Worm (Caenorhabditis elegans): Measurements from ENCODE around the gene best-19.

Gene best-19

ce11 chrIV:295734-296201, 12.3 kb downstream of the best-19 start:
- TF ChIP-seq cnd-1 (tag; optimal IDR thresholded peaks at IDR 0.05), result no peak
- no peak for TF ChIP-seq bed-3 (GFP tag; optimal IDR thresholded peaks at IDR 0.05)
- TF ChIP-seq flh-1 (GFP tag; optimal IDR thresholded peaks at IDR 0.05), result no peak

DNA sequence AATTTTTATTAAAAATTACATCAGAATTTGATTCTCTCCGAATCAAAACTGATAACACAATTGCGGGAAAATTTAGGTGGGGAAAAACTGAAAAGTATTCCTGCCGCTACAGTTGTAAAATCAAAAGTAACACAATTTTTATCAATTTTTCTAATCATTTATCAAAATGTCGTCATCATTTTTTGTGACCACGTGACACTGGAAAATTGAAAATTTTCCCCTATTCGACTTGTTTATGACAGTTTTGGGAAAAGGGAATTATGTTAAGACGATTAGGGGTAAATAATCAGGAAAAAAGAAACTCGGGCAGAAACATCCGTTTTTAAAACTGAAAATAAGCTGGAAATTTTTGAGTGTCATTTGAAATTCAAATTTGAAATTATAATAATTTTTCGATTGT, 13.4 kb downstream of the best-19 start:
- no peak for TF ChIP-seq mls-2 (tag; optimal IDR thresholded peaks at IDR 0.05)
- no peak for TF ChIP-seq mab-5 (tag; optimal IDR thresholded peaks at IDR 0.05)
- no peak for TF ChIP-seq drap-1 (GFP tag; optimal IDR thresholded peaks at IDR 0.05)
- TF ChIP-seq lin-32 (GFP tag; optimal IDR thresholded peaks at IDR 0.05), result no peak
- TF ChIP-seq cnd-1 (tag; optimal IDR thresholded peaks at IDR 0.05), result no peak
- TF ChIP-seq nhr-2 (tag; optimal IDR thresholded peaks at IDR 0.05), result no peak
- TF ChIP-seq pha-4 (tag; optimal IDR thresholded peaks at IDR 0.05), result no peak
- TF ChIP-seq ham-2 (GFP tag; optimal IDR thresholded peaks at IDR 0.05), result no peak

- TF ChIP-seq cnd-1 (tag; optimal IDR thresholded peaks at IDR 0.05), result no peak
- TF ChIP-seq sem-2 (GFP tag; optimal IDR thresholded peaks at IDR 0.05), result no peak
- TF ChIP-seq ceh-43 (GFP tag; optimal IDR thresholded peaks at IDR 0.05), result no peak
- TF ChIP-seq lin-13 (tag; optimal IDR thresholded peaks at IDR 0.05), result no peak
- no peak for TF ChIP-seq ceh-39 (tag; optimal IDR thresholded peaks at IDR 0.05)
- no peak for TF ChIP-seq nhr-237 (tag; optimal IDR thresholded peaks at IDR 0.05)
- no peak for TF ChIP-seq lsy-2 (tag; optimal IDR thresholded peaks at IDR 0.05)
- no peak for TF ChIP-seq unc-120 (tag; optimal IDR thresholded peaks at IDR 0.05; ENCODE audit: poor library complexity, severe bottlenecking)
- TF ChIP-seq mab-5 (tag; optimal IDR thresholded peaks at IDR 0.05), result no peak
- TF ChIP-seq snpc-4 (tag; optimal IDR thresholded peaks at IDR 0.05), result no peak
- TF ChIP-seq elt-1 (tag; optimal IDR thresholded peaks at IDR 0.05; ENCODE audit: borderline replicate concordance, insufficient read depth), result no peak
- TF ChIP-seq nhr-76 (tag; optimal IDR thresholded peaks at IDR 0.05), result no peak
Measured at ce11 chrIV:298204-298603, 14.8 kb downstream of the best-19 start, which contains the start of gene pnp-1. Gene pnp-1 (minus strand): TSS chrIV:298304.

DNA sequence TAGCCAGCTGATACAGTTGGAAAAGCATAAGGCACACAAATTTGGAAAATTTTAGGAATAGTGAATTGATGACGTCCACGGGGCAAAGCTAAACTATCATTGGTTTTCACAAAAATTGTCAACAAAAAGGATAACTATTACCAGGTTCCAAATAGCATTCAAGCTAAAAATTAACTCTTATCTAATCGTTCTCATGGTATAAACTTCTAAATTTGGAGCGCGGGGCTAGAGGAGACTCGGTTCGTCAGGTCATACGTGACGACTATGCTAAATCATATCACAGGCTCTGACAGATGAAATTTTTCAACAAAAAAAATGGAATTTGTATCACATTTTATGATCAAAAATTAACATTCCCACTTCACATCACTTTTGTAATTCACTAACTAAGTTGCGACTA, 15.7 kb downstream of the best-19 start:
- no peak for TF ChIP-seq pha-4 (tag; optimal IDR thresholded peaks at IDR 0.05)
- TF ChIP-seq tbx-8 (GFP tag; optimal IDR thresholded peaks at IDR 0.05), result no peak
- TF ChIP-seq ceh-43 (GFP tag; optimal IDR thresholded peaks at IDR 0.05), result no peak
- TF ChIP-seq hlh-1 (tag; optimal IDR thresholded peaks at IDR 0.05), result no peak
- TF ChIP-seq nhr-237 (tag; optimal IDR thresholded peaks at IDR 0.05), result no peak
- no peak for TF ChIP-seq nhr-28 (tag; optimal IDR thresholded peaks at IDR 0.05)

- TF ChIP-seq elt-3 (tag; optimal IDR thresholded peaks at IDR 0.05) (no peak), sem-2 (GFP tag; optimal IDR thresholded peaks at IDR 0.05) (no peak), drap-1 (GFP tag; optimal IDR thresholded peaks at IDR 0.05) (no peak), unc-62 (GFP tag; optimal IDR thresholded peaks at IDR 0.05) (no peak), elt-1 (tag; optimal IDR thresholded peaks at IDR 0.05; ENCODE audit: borderline replicate concordance, insufficient read depth) (no peak), ham-2 (GFP tag; optimal IDR thresholded peaks at IDR 0.05) (no peak), tbx-8 (GFP tag; optimal IDR thresholded peaks at IDR 0.05) (no peak), hlh-1 (tag; optimal IDR thresholded peaks at IDR 0.05) (no peak), cnd-1 (tag; optimal IDR thresholded peaks at IDR 0.05) (no peak), blmp-1 (tag; optimal IDR thresholded peaks at IDR 0.05) (no peak), mep-1 (tag; optimal IDR thresholded peaks at IDR 0.05) (no peak), lin-32 (GFP tag; optimal IDR thresholded peaks at IDR 0.05) (no peak), nhr-237 (tag; optimal IDR thresholded peaks at IDR 0.05) (no peak), ces-1 (GFP tag; optimal IDR thresholded peaks at IDR 0.05) (no peak), nhr-12 (tag; optimal IDR thresholded peaks at IDR 0.05) (no peak), lin-13 (tag; optimal IDR thresholded peaks at IDR 0.05) (no peak), nhr-76 (tag; optimal IDR thresholded peaks at IDR 0.05) (no peak), ceh-43 (GFP tag; optimal IDR thresholded peaks at IDR 0.05) (no peak)
Measured at ce11 chrIV:300307-300706, 16.9 kb downstream of the best-19 start.

DNA sequence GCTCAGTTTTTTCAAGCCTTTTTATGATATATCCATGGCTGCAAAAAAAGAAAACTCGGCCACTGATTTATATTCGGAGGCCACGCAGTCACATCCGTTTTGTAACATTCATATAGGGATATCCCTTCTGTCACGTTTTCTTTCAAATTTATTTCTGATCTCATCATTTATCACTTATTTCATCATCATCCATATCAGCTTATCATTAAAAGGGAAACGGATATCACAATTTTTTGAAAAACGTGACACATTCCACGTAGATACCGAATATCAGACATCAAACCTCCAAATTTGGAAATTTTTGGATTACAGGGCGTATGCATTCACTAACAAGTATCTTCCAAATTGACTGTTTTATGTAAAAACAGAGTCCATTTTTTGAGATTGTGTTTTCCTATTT, 19.3 kb downstream of the best-19 start:
- TF ChIP-seq hlh-1 (tag; optimal IDR thresholded peaks at IDR 0.05) (no peak), elt-3 (tag; optimal IDR thresholded peaks at IDR 0.05) (peak; percentile 3), elt-1 (tag; optimal IDR thresholded peaks at IDR 0.05; ENCODE audit: borderline replicate concordance, insufficient read depth) (no peak)
